Worm (Caenorhabditis elegans) whole organism, late embryonic: ENCODE measurements around the gene suox-1.

ENCODE experiments used
- T23F11.4 ChIP-seq: fragments of 200-800 bp; sonication (Bioruptor generic); optimal IDR thresholded peaks from 2 replicates; lab custom pipeline; 2018; ENCODE audit warnings: mild to moderate bottlenecking, missing genetic modification characterization, missing compliant biosample characterization
- dve-1 ChIP-seq: sonication (generic microtip); optimal IDR thresholded peaks from 2 replicates; lab custom pipeline; 2017; ENCODE audit warnings: antibody characterized with exemption, mild to moderate bottlenecking, missing genetic modification characterization, missing compliant biosample characterization
- hlh-15 ChIP-seq: sonication (generic microtip); optimal IDR thresholded peaks from 2 replicates; lab custom pipeline; 2016; ENCODE audit warnings: missing genetic modification characterization, missing compliant biosample characterization
- hlh-30 ChIP-seq: sonication (generic microtip); optimal IDR thresholded peaks from 2 replicates; lab custom pipeline; 2017; ENCODE audit warnings: antibody characterized with exemption, missing genetic modification characterization, missing compliant biosample characterization; ENCODE audit not compliant: insufficient read depth
- pax-1 ChIP-seq: fragments of 150-350 bp; optimal IDR thresholded peaks from 2 replicates; lab custom pipeline; 2014; ENCODE audit warnings: missing biosample characterization, missing genetic modification characterization
- pha-4 ChIP-seq: fragments of 150-350 bp; optimal IDR thresholded peaks from 2 replicates; lab custom pipeline; 2018; ENCODE audit warnings: missing biosample characterization, missing genetic modification reagents, missing genetic modification characterization

- TF ChIP-seq pax-1 (tag; lab: Kevin White, UChicago) (no peak), T23F11.4 (GFP tag; lab: Kevin White, UChicago) (no peak), dve-1 (tag; lab: Kevin White, UChicago) (no peak), hlh-30 (tag; lab: Kevin White, UChicago) (no peak), pha-4 (tag; lab: Kevin White, UChicago) (no peak), hlh-15 (tag; lab: Kevin White, UChicago) (no peak)
These were observed 17.2 kb downstream of the suox-1 start for ce11 chrX:15514547-15514946.
